Fruit fly (Drosophila melanogaster) whole organism, prepupa: Measurements from ENCODE around the gene CG14230.

Experiments used
- Blimp-1 ChIP-seq: fragments of 200-800 bp; sonication (Bioruptor generic); optimal IDR thresholded peaks from 3 replicates; lab custom pipeline; 2017; ENCODE audit warnings: missing biosample characterization, missing genetic modification characterization, mild to moderate bottlenecking, moderate library complexity, missing genetic modification reagents
- CG10631 ChIP-seq: fragments of 200-800 bp; sonication (Bioruptor generic); optimal IDR thresholded peaks from 2 replicates; lab custom pipeline; 2016; ENCODE audit warnings: missing biosample characterization, missing genetic modification characterization
- CG10669 ChIP-seq: fragments of 200-800 bp; sonication (Bioruptor generic); optimal IDR thresholded peaks from 3 replicates; lab custom pipeline; 2018; ENCODE audit warnings: missing biosample characterization, mild to moderate bottlenecking, missing genetic modification characterization, moderate library complexity
- CG11294 ChIP-seq: fragments of 200-800 bp; sonication (Bioruptor generic); IDR thresholded peaks from 2 replicates; pipeline ENCODE4 v1.3.6; 2022; ENCODE audit warnings: missing biosample characterization, missing genetic modification characterization
- CG11762 ChIP-seq: fragments of 200-800 bp; sonication (Bioruptor generic); optimal IDR thresholded peaks from 3 replicates; lab custom pipeline; 2016; ENCODE audit warnings: missing biosample characterization, missing genetic modification characterization; ENCODE audit not compliant: insufficient read depth
- CG11902 ChIP-seq: fragments of 200-800 bp; sonication (Bioruptor generic); optimal IDR thresholded peaks from 3 replicates; lab custom pipeline; 2016; ENCODE audit warnings: missing biosample characterization, missing genetic modification characterization
- CG1621 ChIP-seq: fragments of 200-800 bp; sonication (Bioruptor generic); optimal IDR thresholded peaks from 3 replicates; lab custom pipeline; 2018; ENCODE audit warnings: missing biosample characterization, mild to moderate bottlenecking, missing genetic modification characterization
- CG16779 ChIP-seq: fragments of 200-800 bp; sonication (Bioruptor generic); optimal IDR thresholded peaks from 3 replicates; lab custom pipeline; 2017; ENCODE audit warnings: missing biosample characterization, mild to moderate bottlenecking, missing genetic modification characterization
- CG31627 ChIP-seq: fragments of 200-800 bp; sonication (Bioruptor generic); optimal IDR thresholded peaks from 3 replicates; lab custom pipeline; 2016; ENCODE audit warnings: missing biosample characterization, missing genetic modification characterization
- CG32006 ChIP-seq: fragments of 200-800 bp; sonication (Bioruptor generic); optimal IDR thresholded peaks from 3 replicates; lab custom pipeline; 2017; ENCODE audit warnings: missing biosample characterization, mild to moderate bottlenecking, missing genetic modification characterization
- CG34406 ChIP-seq: fragments of 200-800 bp; sonication (Bioruptor generic); optimal IDR thresholded peaks from 3 replicates; lab custom pipeline; 2016; ENCODE audit warnings: missing biosample characterization, missing genetic modification characterization
- CG4318 ChIP-seq: fragments of 200-800 bp; sonication (Bioruptor generic); optimal IDR thresholded peaks from 3 replicates; lab custom pipeline; 2017; ENCODE audit warnings: missing biosample characterization, mild to moderate bottlenecking, missing genetic modification characterization
- CG6163 ChIP-seq: fragments of 200-800 bp; sonication (Bioruptor generic); IDR thresholded peaks from 3 replicates; pipeline ENCODE4 v1.3.6; 2022; ENCODE audit warnings: missing biosample characterization, missing genetic modification characterization
- CG6792 ChIP-seq: fragments of 200-800 bp; sonication (Bioruptor generic); optimal IDR thresholded peaks from 3 replicates; lab custom pipeline; 2016; ENCODE audit warnings: missing biosample characterization, missing genetic modification characterization
- CG6808 ChIP-seq: fragments of 200-800 bp; sonication (Bioruptor generic); optimal IDR thresholded peaks from 3 replicates; lab custom pipeline; 2017; ENCODE audit warnings: missing biosample characterization, missing genetic modification characterization, mild to moderate bottlenecking, moderate library complexity, missing genetic modification reagents
- CG6854 ChIP-seq: fragments of 200-800 bp; sonication (Bioruptor generic); optimal IDR thresholded peaks from 2 replicates; lab custom pipeline; 2017; ENCODE audit warnings: missing biosample characterization, mild to moderate bottlenecking, missing genetic modification characterization
- CG7368 ChIP-seq: fragments of 200-800 bp; sonication (Bioruptor generic); optimal IDR thresholded peaks from 3 replicates; lab custom pipeline; 2016; ENCODE audit warnings: missing biosample characterization, missing genetic modification characterization
- CG8632 ChIP-seq: fragments of 200-800 bp; sonication (Bioruptor generic); optimal IDR thresholded peaks from 3 replicates; lab custom pipeline; 2016; ENCODE audit warnings: missing biosample characterization, missing genetic modification characterization
- Eip75B ChIP-seq: fragments of 200-800 bp; sonication (Bioruptor generic); optimal IDR thresholded peaks from 3 replicates; lab custom pipeline; 2016; ENCODE audit warnings: missing biosample characterization, missing genetic modification characterization
- Eip93F ChIP-seq: fragments of 200-800 bp; sonication (Bioruptor generic); optimal IDR thresholded peaks from 2 replicates; lab custom pipeline; 2016; ENCODE audit warnings: missing biosample characterization, mild to moderate bottlenecking, missing genetic modification characterization
- Ets21C ChIP-seq: fragments of 200-800 bp; sonication (Bioruptor generic); optimal IDR thresholded peaks from 3 replicates; lab custom pipeline; 2016; ENCODE audit warnings: missing biosample characterization, missing genetic modification characterization
- Ets96B ChIP-seq: fragments of 200-800 bp; optimal IDR thresholded peaks from 2 replicates; lab custom pipeline; 2019; ENCODE audit warnings: missing biosample characterization, mild to moderate bottlenecking, missing genetic modification characterization, moderate library complexity
- Lpt ChIP-seq: fragments of 200-800 bp; sonication (Bioruptor generic); optimal IDR thresholded peaks from 3 replicates; lab custom pipeline; 2016; ENCODE audit warnings: missing biosample characterization, missing genetic modification characterization
- Met ChIP-seq: fragments of 200-800 bp; sonication (Bioruptor generic); optimal IDR thresholded peaks from 3 replicates; lab custom pipeline; 2016; ENCODE audit warnings: missing biosample characterization, missing genetic modification characterization
- OdsH ChIP-seq: fragments of 200-800 bp; sonication (Bioruptor generic); optimal IDR thresholded peaks from 3 replicates; lab custom pipeline; 2016; ENCODE audit warnings: missing biosample characterization, missing genetic modification characterization
- Smox ChIP-seq: fragments of 200-800 bp; sonication (Bioruptor generic); optimal IDR thresholded peaks from 3 replicates; lab custom pipeline; 2016; ENCODE audit warnings: missing biosample characterization, missing genetic modification characterization
- Sox102F ChIP-seq: fragments of 200-800 bp; sonication (Bioruptor generic); optimal IDR thresholded peaks from 2 replicates; lab custom pipeline; 2016; ENCODE audit warnings: missing biosample characterization, mild to moderate bottlenecking, missing genetic modification characterization
- Sox14 ChIP-seq: fragments of 200-800 bp; sonication (Bioruptor generic); optimal IDR thresholded peaks from 3 replicates; lab custom pipeline; 2016; ENCODE audit warnings: missing biosample characterization, missing genetic modification characterization
- Sox15 ChIP-seq: fragments of 200-800 bp; sonication (Bioruptor generic); optimal IDR thresholded peaks from 3 replicates; lab custom pipeline; 2016; ENCODE audit warnings: missing biosample characterization, missing genetic modification characterization
- achi ChIP-seq: fragments of 200-800 bp; sonication (Bioruptor generic); optimal IDR thresholded peaks from 3 replicates; lab custom pipeline; 2016; ENCODE audit warnings: missing biosample characterization, missing genetic modification characterization
- acj6 ChIP-seq: fragments of 200-800 bp; sonication (Bioruptor generic); optimal IDR thresholded peaks from 3 replicates; lab custom pipeline; 2016; ENCODE audit warnings: missing biosample characterization, missing genetic modification characterization
- dsx ChIP-seq: fragments of 200-800 bp; optimal IDR thresholded peaks from 3 replicates; lab custom pipeline; 2019; ENCODE audit warnings: missing biosample characterization, mild to moderate bottlenecking, missing genetic modification characterization, moderate library complexity; ENCODE audit not compliant: poor library complexity, severe bottlenecking
- eg ChIP-seq: fragments of 200-800 bp; sonication (Bioruptor generic); IDR thresholded peaks from 3 replicates; pipeline ENCODE4 v1.3.6; 2022; ENCODE audit warnings: missing biosample characterization, missing genetic modification characterization
- esn ChIP-seq: fragments of 200-800 bp; sonication (Bioruptor generic); optimal IDR thresholded peaks from 2 replicates; lab custom pipeline; 2016; ENCODE audit warnings: missing biosample characterization, mild to moderate bottlenecking, missing genetic modification characterization, moderate library complexity
- fd59A ChIP-seq: fragments of 200-800 bp; sonication (Bioruptor generic); optimal IDR thresholded peaks from 2 replicates; lab custom pipeline; 2017; ENCODE audit warnings: missing biosample characterization, mild to moderate bottlenecking, missing genetic modification characterization, missing genetic modification reagents
- fd85E ChIP-seq: fragments of 200-800 bp; sonication (Bioruptor generic); optimal IDR thresholded peaks from 3 replicates; lab custom pipeline; 2016; ENCODE audit warnings: missing biosample characterization, missing genetic modification characterization
- net ChIP-seq: fragments of 200-800 bp; sonication (Bioruptor generic); optimal IDR thresholded peaks from 3 replicates; lab custom pipeline; 2016; ENCODE audit warnings: missing biosample characterization, missing genetic modification characterization
- pdm3 ChIP-seq: fragments of 200-800 bp; sonication (Bioruptor generic); optimal IDR thresholded peaks from 3 replicates; lab custom pipeline; 2016; ENCODE audit warnings: missing biosample characterization, missing genetic modification characterization
- salr ChIP-seq, 2 experiments: fragments of 200-800 bp; sonication (Bioruptor generic); optimal IDR thresholded peaks; 3 replicates each; lab custom pipeline; 2016 to 2018; ENCODE audit warnings: missing biosample characterization in 2 of 2, missing genetic modification characterization in 2 of 2, mild to moderate bottlenecking in 1 of 2
- spab ChIP-seq: fragments of 200-800 bp; sonication (Bioruptor generic); optimal IDR thresholded peaks from 2 replicates; lab custom pipeline; 2017; ENCODE audit warnings: missing biosample characterization, mild to moderate bottlenecking, missing genetic modification characterization, missing genetic modification reagents
- svp ChIP-seq: fragments of 200-800 bp; sonication (Bioruptor generic); peaks from one replicate; lab custom pipeline; 2016; ENCODE audit warnings: missing biosample characterization, missing genetic modification characterization
- topi ChIP-seq: fragments of 200-800 bp; sonication (Bioruptor generic); optimal IDR thresholded peaks from 3 replicates; lab custom pipeline; 2016; ENCODE audit warnings: missing biosample characterization, missing genetic modification characterization
- vri ChIP-seq: fragments of 200-800 bp; sonication (Bioruptor generic); optimal IDR thresholded peaks from 3 replicates; lab custom pipeline; 2016; ENCODE audit warnings: missing biosample characterization, mild to moderate bottlenecking, missing genetic modification characterization

CG14230 gene

dm6 chrX:19668405-19668804, 35.6 kb upstream of the CG14230 start (continued):
- TF ChIP-seq dsx (GFP tag; lab: Kevin White, UChicago) (peak; percentile 96), CG1621 (tag; lab: Kevin White, UChicago) (peak; percentile 98), Eip75B (GFP tag; lab: Kevin White, UChicago) (peak; percentile 99), CG10669 (GFP tag; lab: Kevin White, UChicago) (peak; percentile 98), Ets96B (peak; percentile 96), Met (GFP tag; lab: Kevin White, UChicago) (peak; percentile 99), CG4318 (peak; percentile 95), vri (GFP tag; lab: Kevin White, UChicago) (peak; percentile 99), Sox102F (peak; percentile 99), CG8632 (GFP tag; lab: Kevin White, UChicago) (peak; percentile 98), CG11762 (GFP tag; lab: Kevin White, UChicago) (peak; percentile 97), acj6 (peak; percentile 99), CG10631 (GFP tag; lab: Kevin White, UChicago) (peak; percentile 99), fd85E (peak; percentile 96), CG11294 (GFP tag; lab: Robert Waterston, UW) (peak; percentile 90), CG6808 (peak; percentile 97), net (peak; percentile 99), CG31627 (peak; percentile 99), fd59A (GFP tag; lab: Kevin White, UChicago) (peak; percentile 98), Ets21C (peak; percentile 99), achi (GFP tag; lab: Kevin White, UChicago) (peak; percentile 98), CG6854 (peak; percentile 98), CG6163 (GFP tag; lab: Robert Waterston, UW) (peak; percentile 99)

dm6 chrX:19675662-19676061, 28.3 kb upstream of the CG14230 start, which contains the start of gene et:
et (minus strand) TSS chrX:19675891.
- TF ChIP-seq CG6163 (GFP tag; lab: Robert Waterston, UW) (no peak), vri (GFP tag; lab: Kevin White, UChicago) (no peak), svp (peak; percentile 79), CG4318 (no peak)

dm6 chrX:19679207-19679606, 24.8 kb upstream of the CG14230 start:
- TF ChIP-seq CG31627: no peak
- no peak for TF ChIP-seq CG11762 (GFP tag; lab: Kevin White, UChicago)
- no peak for TF ChIP-seq spab (GFP tag; lab: Kevin White, UChicago)
- TF ChIP-seq salr (GFP tag; optimal IDR thresholded peaks at IDR 0.05; lab: Kevin White, UChicago): no peak
- TF ChIP-seq topi: no peak
- no peak for TF ChIP-seq dsx (GFP tag; lab: Kevin White, UChicago)
- TF ChIP-seq OdsH (GFP tag; lab: Kevin White, UChicago): no peak
- TF ChIP-seq Lpt (GFP tag; lab: Kevin White, UChicago): no peak
- TF ChIP-seq Smox: no peak
- TF ChIP-seq CG32006 (GFP tag; lab: Kevin White, UChicago): no peak
- TF ChIP-seq Eip93F: no peak
- TF ChIP-seq Blimp-1 (GFP tag; lab: Kevin White, UChicago): no peak

- TF ChIP-seq CG4318 (no peak), CG6163 (GFP tag; lab: Robert Waterston, UW) (no peak), CG7368 (GFP tag; lab: Kevin White, UChicago) (peak; percentile 0), CG16779 (no peak), acj6 (no peak), topi (peak; percentile 22), CG6854 (peak; percentile 82), fd59A (GFP tag; lab: Kevin White, UChicago) (no peak), eg (GFP tag; lab: Robert Waterston, UW) (0 out of 3 replicates have a peak, but pooled peaks have one; percentile 22), CG6792 (GFP tag; lab: Kevin White, UChicago) (no peak), Sox102F (no peak), CG31627 (no peak), OdsH (GFP tag; lab: Kevin White, UChicago) (no peak), Blimp-1 (GFP tag; lab: Kevin White, UChicago) (peak; percentile 44), pdm3 (GFP tag; lab: Kevin White, UChicago) (no peak), CG11902 (GFP tag; lab: Kevin White, UChicago) (no peak), Ets96B (no peak), svp (no peak), esn (GFP tag; lab: Kevin White, UChicago) (no peak), Sox14 (GFP tag; lab: Kevin White, UChicago) (peak; percentile 8), Sox15 (GFP tag; lab: Kevin White, UChicago) (no peak), CG34406 (no peak)
Measured at dm6 chrX:19683040-19683875, 20.7 kb upstream of the CG14230 start, which contains the start of the genes dome and Ubqn. dome (minus strand) TSS chrX:19683518. Ubqn (plus strand) TSS chrX:19683808.
